Fruit fly (Drosophila melanogaster) whole organism, adult: ENCODE results near the gene CG9590.

Source experiments
- CG11617 ChIP-seq: fragments of 200-800 bp; sonication (Bioruptor generic); optimal IDR thresholded peaks from 2 replicates; lab custom pipeline; 2017; ENCODE audit warnings: mild to moderate bottlenecking, missing biosample characterization, missing genetic modification reagents, missing genetic modification characterization
- CG12768 ChIP-seq: fragments of 200-800 bp; sonication (Bioruptor generic); optimal IDR thresholded peaks from 2 replicates; lab custom pipeline; 2017; ENCODE audit warnings: missing biosample characterization, missing genetic modification characterization, mild to moderate bottlenecking, moderate library complexity, missing genetic modification reagents
- CG14711 ChIP-seq: fragments of 200-800 bp; sonication (Bioruptor generic); optimal IDR thresholded peaks from 2 replicates; lab custom pipeline; 2018; ENCODE audit warnings: missing biosample characterization, mild to moderate bottlenecking, missing genetic modification characterization, moderate library complexity
- CG1620 ChIP-seq: fragments of 200-800 bp; sonication (Bioruptor generic); optimal IDR thresholded peaks from 2 replicates; lab custom pipeline; 2016; ENCODE audit warnings: missing biosample characterization, missing genetic modification characterization
- CG33017 ChIP-seq: fragments of 200-800 bp; sonication (Bioruptor generic); optimal IDR thresholded peaks from 2 replicates; lab custom pipeline; 2018; ENCODE audit warnings: missing biosample characterization, mild to moderate bottlenecking, missing genetic modification characterization, moderate library complexity
- CG5204 ChIP-seq: fragments of 200-800 bp; sonication (Bioruptor generic); optimal IDR thresholded peaks from 2 replicates; lab custom pipeline; 2016; ENCODE audit warnings: missing biosample characterization, missing genetic modification characterization
- CG7045 ChIP-seq: fragments of 200-800 bp; sonication (Bioruptor generic); optimal IDR thresholded peaks from 2 replicates; lab custom pipeline; 2017; ENCODE audit warnings: missing biosample characterization, mild to moderate bottlenecking, missing genetic modification characterization
- CG7101 ChIP-seq: fragments of 200-800 bp; sonication (Bioruptor generic); optimal IDR thresholded peaks from 2 replicates; lab custom pipeline; 2018; ENCODE audit warnings: missing biosample characterization, mild to moderate bottlenecking, missing genetic modification characterization, moderate library complexity
- Clk ChIP-seq: fragments of 200-800 bp; sonication (Bioruptor generic); optimal IDR thresholded peaks from 2 replicates; lab custom pipeline; 2017; ENCODE audit warnings: missing biosample characterization, missing genetic modification characterization
- Crg-1 ChIP-seq: fragments of 200-800 bp; sonication (Bioruptor generic); optimal IDR thresholded peaks from 2 replicates; lab custom pipeline; 2016; ENCODE audit warnings: missing biosample characterization, missing genetic modification characterization
- Hr96 ChIP-seq: fragments of 200-800 bp; sonication (Bioruptor generic); optimal IDR thresholded peaks from 2 replicates; lab custom pipeline; 2016; ENCODE audit warnings: missing biosample characterization, missing genetic modification characterization
- Mnt ChIP-seq: fragments of 200-800 bp; sonication (Bioruptor generic); optimal IDR thresholded peaks from 2 replicates; lab custom pipeline; 2016; ENCODE audit warnings: missing biosample characterization, mild to moderate bottlenecking, missing genetic modification characterization
- bab1 ChIP-seq: fragments of 200-800 bp; sonication (Bioruptor generic); optimal IDR thresholded peaks from 3 replicates; lab custom pipeline; 2019; ENCODE audit warnings: missing biosample characterization, mild to moderate bottlenecking, missing genetic modification characterization, moderate library complexity
- cic ChIP-seq: fragments of 200-800 bp; sonication (Bioruptor generic); optimal IDR thresholded peaks from 2 replicates; lab custom pipeline; 2017; ENCODE audit warnings: missing biosample characterization, mild to moderate bottlenecking, missing genetic modification characterization, moderate library complexity
- cnc ChIP-seq, 2 experiments: fragments of >200 bp; optimal IDR thresholded peaks; 2 replicates each; lab custom pipeline; 2017
- kay ChIP-seq: fragments of 200-800 bp; sonication (Bioruptor generic); peaks from one replicate; lab custom pipeline; 2016; ENCODE audit warnings: missing biosample characterization, missing genetic modification characterization, borderline replicate concordance
- ovo ChIP-seq: fragments of 200-800 bp; sonication (Bioruptor generic); optimal IDR thresholded peaks from 2 replicates; lab custom pipeline; 2016; ENCODE audit warnings: missing biosample characterization, missing genetic modification characterization
- pad ChIP-seq: fragments of 200-800 bp; sonication (Bioruptor generic); optimal IDR thresholded peaks from 3 replicates; lab custom pipeline; 2017; ENCODE audit warnings: missing biosample characterization, missing genetic modification characterization, mild to moderate bottlenecking, moderate library complexity, missing genetic modification reagents
- tj ChIP-seq: fragments of 200-800 bp; sonication (Bioruptor generic); optimal IDR thresholded peaks from 3 replicates; lab custom pipeline; 2017; ENCODE audit warnings: missing biosample characterization, mild to moderate bottlenecking, missing genetic modification characterization, moderate library complexity
- toe ChIP-seq: fragments of 200-800 bp; sonication (Bioruptor generic); optimal IDR thresholded peaks from 2 replicates; lab custom pipeline; 2016; ENCODE audit warnings: missing biosample characterization, missing genetic modification characterization

The CG9590 gene

dm6 chr3R:15810369-15810768 lies 23.9 kb downstream of the CG9590 start:
- TF ChIP-seq kay (GFP tag; lab: Kevin White, UChicago) = no peak
- no peak for TF ChIP-seq CG14711 (tag; lab: Kevin White, UChicago)
- no peak for TF ChIP-seq toe (GFP tag; lab: Kevin White, UChicago)
- TF ChIP-seq Hr96 = no peak
- no peak for TF ChIP-seq cic

dm6 chr3R:15814150-15814549 lies 27.6 kb downstream of the CG9590 start:
- no peak for TF ChIP-seq CG1620 (GFP tag; lab: Kevin White, UChicago)
- TF ChIP-seq Crg-1 (GFP tag; lab: Kevin White, UChicago) = no peak
- peak; percentile 31 for TF ChIP-seq bab1 (GFP tag; lab: Kevin White, UChicago)
- no peak for TF ChIP-seq cnc (optimal IDR thresholded peaks at IDR 0.05; lab: Kevin White, UChicago)

DNA sequence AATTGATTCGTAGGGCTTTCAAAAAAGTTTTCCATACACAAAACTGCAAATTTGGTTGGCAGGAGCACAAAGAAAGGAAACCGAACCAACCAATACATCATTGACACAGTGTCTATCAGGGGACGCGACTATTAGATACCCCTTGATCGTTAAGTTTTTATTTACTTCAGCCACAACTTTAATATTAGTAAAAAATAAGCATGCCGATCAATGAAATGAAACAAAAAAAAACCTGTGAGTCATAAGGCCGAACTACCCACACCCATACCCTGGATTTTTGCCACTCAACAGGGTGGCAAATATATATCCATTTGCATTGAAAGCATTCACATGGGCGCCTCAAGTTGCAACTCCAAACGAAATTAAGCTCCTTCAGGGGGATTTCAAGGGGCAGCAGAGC lies 29.8 kb downstream of the CG9590 start:
- no peak for TF ChIP-seq ovo (GFP tag; lab: Kevin White, UChicago)
- no peak for TF ChIP-seq CG7101 (tag; lab: Kevin White, UChicago)
- no peak for TF ChIP-seq Hr96

dm6 chr3R:15825521-15825920 lies 39.0 kb downstream of the CG9590 start, which contains the start of gene CG4576:
TSS of gene CG4576 (plus strand) at chr3R:15825747.
- TF ChIP-seq CG11617 (GFP tag; lab: Kevin White, UChicago) (no peak), CG33017 (tag; lab: Kevin White, UChicago) (no peak), CG7101 (tag; lab: Kevin White, UChicago) (no peak), tj (GFP tag; lab: Kevin White, UChicago) (no peak), kay (GFP tag; lab: Kevin White, UChicago) (no peak), Clk (no peak), toe (GFP tag; lab: Kevin White, UChicago) (no peak), Mnt (GFP tag; lab: Kevin White, UChicago) (no peak), CG14711 (tag; lab: Kevin White, UChicago) (no peak), CG1620 (GFP tag; lab: Kevin White, UChicago) (no peak), bab1 (GFP tag; lab: Kevin White, UChicago) (no peak), cnc (optimal IDR thresholded peaks at IDR 0.05; lab: Kevin White, UChicago) (no peak)

- TF ChIP-seq kay (GFP tag; lab: Kevin White, UChicago) (peak; percentile 20), bab1 (GFP tag; lab: Kevin White, UChicago) (no peak)
These were observed 41.1 kb downstream of the CG9590 start for dm6 chr3R:15827559-15827958.

- no peak for TF ChIP-seq CG14711 (tag; lab: Kevin White, UChicago)
- TF ChIP-seq Mnt (GFP tag; lab: Kevin White, UChicago) = no peak
- no peak for TF ChIP-seq CG33017 (tag; lab: Kevin White, UChicago)
- no peak for TF ChIP-seq CG12768
- no peak for TF ChIP-seq CG7101 (tag; lab: Kevin White, UChicago)
- no peak for TF ChIP-seq cic
- TF ChIP-seq Crg-1 (GFP tag; lab: Kevin White, UChicago) = no peak
- no peak for TF ChIP-seq bab1 (GFP tag; lab: Kevin White, UChicago)
- no peak for TF ChIP-seq Clk
- TF ChIP-seq CG5204 (GFP tag; lab: Kevin White, UChicago) = no peak
- no peak for TF ChIP-seq kay (GFP tag; lab: Kevin White, UChicago)
- TF ChIP-seq CG7045 (GFP tag; lab: Kevin White, UChicago) = no peak
- no peak for TF ChIP-seq Hr96
- no peak for TF ChIP-seq tj (GFP tag; lab: Kevin White, UChicago)
- no peak for TF ChIP-seq cnc (optimal IDR thresholded peaks at IDR 0.05; lab: Kevin White, UChicago)
- TF ChIP-seq pad (GFP tag; lab: Kevin White, UChicago) = no peak
- TF ChIP-seq ovo (GFP tag; lab: Kevin White, UChicago) = no peak
These were observed 46.0 kb downstream of the CG9590 start, which contains the start of gene rec for dm6 chr3R:15832525-15832924. TSS of gene rec (minus strand) at chr3R:15832632.

DNA sequence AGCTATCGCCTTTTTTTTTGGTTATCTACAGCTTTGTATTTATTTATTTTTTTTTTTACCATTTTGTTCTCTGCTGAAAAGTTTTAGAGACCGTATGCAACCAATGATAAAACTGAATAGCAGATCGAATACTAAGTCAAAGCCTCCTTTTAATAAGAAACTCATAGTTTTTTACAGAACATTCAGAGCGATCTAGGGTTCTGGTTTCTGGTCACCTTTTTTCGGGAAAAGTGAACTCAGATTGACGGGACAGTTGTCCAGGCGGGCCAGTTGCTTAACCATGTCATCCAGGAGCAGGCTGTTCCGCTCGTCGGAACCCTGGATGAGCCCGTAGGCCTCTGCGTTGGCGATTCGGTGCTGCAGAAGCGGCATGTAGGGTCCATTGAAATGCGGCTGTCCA lies 46.8 kb downstream of the CG9590 start, which contains the start of gene CG43318:
CG43318 (minus strand) TSS at position 101 of the 400 bp plus-strand sequence.
- TF ChIP-seq toe (GFP tag; lab: Kevin White, UChicago) (no peak), Mnt (GFP tag; lab: Kevin White, UChicago) (no peak), CG12768 (no peak), tj (GFP tag; lab: Kevin White, UChicago) (no peak), Crg-1 (GFP tag; lab: Kevin White, UChicago) (no peak), CG14711 (tag; lab: Kevin White, UChicago) (no peak), Hr96 (no peak), ovo (GFP tag; lab: Kevin White, UChicago) (no peak), CG11617 (GFP tag; lab: Kevin White, UChicago) (no peak), CG7045 (GFP tag; lab: Kevin White, UChicago) (no peak)
